Fruit fly (Drosophila melanogaster): ENCODE measurements around the gene CG17568.

CG17568 gene

DNA sequence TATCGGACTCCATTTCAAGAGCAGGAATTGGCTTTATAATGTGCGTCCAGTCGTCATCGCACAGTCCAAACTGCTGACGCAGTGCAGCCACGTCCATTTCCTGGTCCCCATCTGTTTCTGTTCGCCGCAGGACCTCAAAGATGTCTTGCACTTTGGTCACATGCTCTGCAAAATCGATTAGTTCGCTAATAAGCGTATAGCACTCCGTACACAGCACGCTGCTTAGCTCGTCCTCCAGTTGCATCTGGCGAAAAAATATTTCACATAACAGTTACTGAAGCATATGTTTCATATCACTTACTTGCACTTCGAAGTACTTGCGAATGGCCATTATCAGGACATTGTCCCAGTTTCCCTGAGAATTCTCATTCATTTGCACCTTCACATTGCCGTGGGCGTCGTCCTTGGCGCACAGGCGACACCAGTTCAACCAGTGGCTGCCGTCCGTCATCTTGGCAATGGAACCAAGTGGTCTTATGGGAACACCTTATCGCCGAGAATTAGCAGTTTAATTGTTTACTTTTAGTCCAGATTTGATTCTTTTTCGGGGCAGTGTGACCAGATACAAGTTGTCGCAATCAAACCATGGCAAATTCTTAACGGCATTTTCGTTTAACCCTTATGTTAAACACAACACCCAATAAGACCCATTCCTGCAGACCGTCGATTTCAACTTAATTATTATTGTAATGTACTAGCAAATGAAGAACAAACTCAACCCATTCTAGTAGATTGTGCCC, at the start of gene CG17568:
Gene CG17568, minus strand, starts transcription at position 550 of the 740 bp plus-strand sequence.
- TF ChIP-seq CG8478 (optimal IDR thresholded peaks at IDR 0.05), result no peak
- no peak for TF ChIP-seq CTCF (optimal IDR thresholded peaks at IDR 0.05)

- TF ChIP-seq CG8478 (optimal IDR thresholded peaks at IDR 0.05), result no peak
Measured at dm6 chr2L:19230518-19230917, 49.0 kb upstream of the CG17568 start.

- TF ChIP-seq CG8478 (optimal IDR thresholded peaks at IDR 0.05), result no peak
- no peak for TF ChIP-seq CTCF (optimal IDR thresholded peaks at IDR 0.05)
Measured at dm6 chr2L:19229059-19229458, 47.6 kb upstream of the CG17568 start.

DNA sequence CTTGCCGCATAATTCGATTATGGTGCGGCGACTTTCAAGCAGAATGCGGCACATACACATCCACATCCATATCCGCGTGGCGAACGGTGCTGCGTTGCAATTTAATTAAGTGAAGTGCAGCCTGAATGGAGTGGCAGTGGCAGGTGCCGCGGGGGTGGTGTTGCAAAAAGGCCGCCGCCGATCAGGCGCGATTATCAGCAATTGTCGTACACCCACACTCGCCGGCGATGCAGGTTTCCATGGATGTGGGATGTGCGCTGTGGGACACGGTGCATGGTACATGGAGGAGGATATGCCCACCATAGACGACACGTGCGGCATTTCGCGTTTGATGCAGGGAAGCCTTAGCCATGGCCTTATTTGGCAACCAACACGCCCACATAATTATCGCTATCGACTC, 46.2 kb upstream of the CG17568 start:
- TF ChIP-seq CTCF (optimal IDR thresholded peaks at IDR 0.05) (no peak), CG8478 (optimal IDR thresholded peaks at IDR 0.05) (no peak)

- TF ChIP-seq CTCF (optimal IDR thresholded peaks at IDR 0.05) (no peak), CG8478 (optimal IDR thresholded peaks at IDR 0.05) (no peak)
Measured at dm6 chr2L:19225984-19226914, 44.7 kb upstream of the CG17568 start.

- no peak for TF ChIP-seq CG8478 (optimal IDR thresholded peaks at IDR 0.05)
- TF ChIP-seq CTCF (optimal IDR thresholded peaks at IDR 0.05), result no peak
Measured at dm6 chr2L:19222311-19222710, 40.8 kb upstream of the CG17568 start.

dm6 chr2L:19220036-19220612, 38.6 kb upstream of the CG17568 start:
- TF ChIP-seq CG8478 (optimal IDR thresholded peaks at IDR 0.05) (no peak), CTCF (optimal IDR thresholded peaks at IDR 0.05) (no peak)

DNA sequence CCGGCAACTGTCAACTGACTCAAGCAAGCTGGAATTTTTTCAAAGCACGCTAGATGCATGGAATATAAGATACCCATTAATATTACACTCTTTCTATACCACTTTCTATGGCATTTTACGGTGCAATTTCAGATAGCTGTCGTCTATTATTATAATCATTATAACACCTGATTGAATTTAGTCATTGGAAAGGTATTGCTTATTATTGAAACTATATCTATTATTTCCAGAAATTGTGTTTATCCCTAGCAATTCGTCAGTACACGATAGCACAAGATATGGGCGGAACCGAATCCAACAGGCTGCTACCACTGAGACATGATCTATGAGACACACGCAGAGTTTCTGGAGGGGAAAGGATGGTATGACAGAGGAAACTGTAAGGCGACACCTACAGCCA, 38.0 kb upstream of the CG17568 start:
- TF ChIP-seq CTCF (optimal IDR thresholded peaks at IDR 0.05) (no peak), CG8478 (optimal IDR thresholded peaks at IDR 0.05) (no peak)

dm6 chr2L:19217933-19218332, 36.4 kb upstream of the CG17568 start:
- TF ChIP-seq CG8478 (optimal IDR thresholded peaks at IDR 0.05) (no peak), CTCF (optimal IDR thresholded peaks at IDR 0.05) (no peak)

DNA sequence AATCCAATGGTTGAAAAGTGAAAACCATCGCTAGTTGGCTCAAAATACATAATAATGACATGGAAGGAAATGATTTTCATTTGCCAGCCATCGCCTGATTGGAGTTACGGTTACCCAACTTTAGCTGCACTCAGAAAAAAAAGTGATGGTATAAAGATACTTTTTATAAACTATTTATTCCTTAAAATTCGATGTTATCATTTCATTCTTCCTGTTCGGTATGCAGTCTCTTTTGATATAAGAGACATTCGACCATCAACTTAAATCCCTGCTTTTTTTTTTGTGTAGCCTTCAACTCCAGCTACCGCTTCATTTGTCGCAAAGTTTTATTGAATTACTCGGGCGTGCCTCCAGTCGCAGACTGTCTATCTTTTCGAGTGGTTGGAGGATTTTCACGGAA, 30.9 kb upstream of the CG17568 start:
- TF ChIP-seq CG8478 (optimal IDR thresholded peaks at IDR 0.05) (no peak), CTCF (optimal IDR thresholded peaks at IDR 0.05) (no peak)

DNA sequence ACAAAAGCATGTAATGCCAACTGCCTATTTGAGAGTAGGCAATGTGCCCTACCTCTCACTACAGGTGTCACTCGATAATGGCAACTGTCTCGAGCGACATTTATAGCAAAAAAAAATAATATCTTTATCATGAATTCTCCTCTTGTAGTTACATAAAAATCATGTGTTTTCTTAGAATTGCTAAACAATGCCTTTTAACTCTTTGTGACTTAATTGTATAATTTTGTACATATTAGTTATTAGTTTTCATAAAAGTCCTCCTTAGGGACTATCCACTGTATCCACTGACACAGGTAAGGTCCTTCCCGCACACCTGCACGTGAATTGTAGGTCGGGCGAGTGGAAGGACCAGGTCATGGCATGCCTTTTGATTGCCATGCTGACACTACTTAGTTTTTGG, 27.4 kb upstream of the CG17568 start:
- TF ChIP-seq CTCF (optimal IDR thresholded peaks at IDR 0.05) (no peak), CG8478 (optimal IDR thresholded peaks at IDR 0.05) (no peak)

DNA sequence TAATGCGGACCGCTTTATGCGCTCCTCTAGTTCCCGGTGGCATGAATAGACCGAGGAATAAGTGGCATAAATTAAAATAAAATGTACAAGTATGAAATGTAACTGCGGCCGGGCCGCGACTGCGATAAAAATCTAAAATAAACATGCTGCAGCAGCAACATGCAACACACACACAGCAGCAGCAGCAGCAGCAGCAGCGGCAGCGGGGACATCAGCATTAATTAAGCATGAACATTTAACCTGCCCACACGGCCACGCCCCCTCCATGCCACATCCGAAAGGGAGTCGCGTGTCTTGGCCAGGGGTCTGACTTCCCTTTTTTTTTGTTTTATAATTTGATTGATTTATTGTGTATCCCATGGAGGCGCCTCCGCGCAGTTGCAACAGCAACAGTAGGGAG, 23.0 kb upstream of the CG17568 start:
- TF ChIP-seq CTCF (optimal IDR thresholded peaks at IDR 0.05) (no peak), CG8478 (optimal IDR thresholded peaks at IDR 0.05) (no peak)

DNA sequence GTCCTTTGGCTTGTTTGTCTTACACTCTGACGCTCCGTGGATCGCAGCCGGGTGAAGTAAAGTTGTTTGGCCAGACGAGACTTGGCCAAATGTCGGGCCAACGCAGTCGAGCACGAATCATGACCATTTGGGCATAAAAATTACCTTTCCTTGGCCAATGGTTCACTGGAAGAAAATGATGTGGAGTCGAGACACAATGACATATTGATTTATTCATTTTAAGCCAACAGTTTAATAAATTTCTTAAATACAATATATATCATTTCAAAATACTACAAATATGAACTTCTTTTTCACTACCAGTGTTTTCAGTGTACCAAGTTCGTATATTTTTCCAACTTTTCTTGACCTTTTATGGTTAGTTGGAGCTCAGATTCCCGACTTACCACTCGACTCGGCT, 20.3 kb upstream of the CG17568 start:
- TF ChIP-seq CTCF (optimal IDR thresholded peaks at IDR 0.05) (no peak), CG8478 (optimal IDR thresholded peaks at IDR 0.05) (no peak)

- TF ChIP-seq CTCF (optimal IDR thresholded peaks at IDR 0.05) (no peak), CG8478 (optimal IDR thresholded peaks at IDR 0.05) (no peak)
Measured at dm6 chr2L:19200211-19200610, 18.7 kb upstream of the CG17568 start.

- TF ChIP-seq CG8478 (optimal IDR thresholded peaks at IDR 0.05), result no peak
- no peak for TF ChIP-seq CTCF (optimal IDR thresholded peaks at IDR 0.05)
Measured at dm6 chr2L:19198402-19198801, 16.9 kb upstream of the CG17568 start.

Data from S2 (cell line).